Fruit fly (Drosophila melanogaster): ENCODE results near the gene CG3626.

dm6 chrX:4329357-4329756 lies 36.9 kb upstream of the CG3626 start, which contains the start of gene CG12693:
- TF ChIP-seq CG7101 (tag; optimal IDR thresholded peaks at IDR 0.05) (no peak), tj (GFP tag; optimal IDR thresholded peaks at IDR 0.05) (no peak), CG14711 (tag; optimal IDR thresholded peaks at IDR 0.05) (no peak), CG1620 (GFP tag; optimal IDR thresholded peaks at IDR 0.05) (no peak), CG33017 (tag; optimal IDR thresholded peaks at IDR 0.05) (no peak), CG12768 (GFP tag; optimal IDR thresholded peaks at IDR 0.05) (no peak)
